Worm (Caenorhabditis elegans): Measurements from ENCODE around the gene atln-1.

The atln-1 gene

DNA sequence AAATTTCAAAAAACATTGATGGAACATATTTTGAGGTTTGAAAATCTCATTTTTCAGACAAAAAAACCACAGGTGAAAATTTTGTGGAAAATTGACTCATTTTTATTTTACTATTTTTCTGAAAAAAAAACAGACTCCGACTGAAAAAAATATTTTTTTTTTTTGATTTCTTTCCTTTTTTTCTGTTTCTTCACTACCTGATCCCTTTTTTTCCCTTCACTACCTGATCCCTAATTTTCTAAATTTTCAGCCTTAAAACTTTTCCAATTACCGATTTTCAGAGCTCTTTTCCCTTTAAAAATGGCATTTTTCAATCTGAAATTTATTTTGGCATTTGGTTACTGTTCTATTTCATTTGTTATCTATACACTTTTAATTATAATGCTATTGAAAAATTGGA lies 26.1 kb upstream of the atln-1 start, which contains the start of gene Y54G2A.77:
Gene Y54G2A.77 (plus strand): TSS at position 301 of the 400 bp plus-strand sequence.
- TF ChIP-seq hlh-17 (GFP tag; optimal IDR thresholded peaks at IDR 0.05; ENCODE audit: borderline replicate concordance) (no peak), elt-3 (tag; optimal IDR thresholded peaks at IDR 0.05) (no peak), zip-4 (GFP tag; optimal IDR thresholded peaks at IDR 0.05) (no peak), fkh-10 (GFP tag; optimal IDR thresholded peaks at IDR 0.05) (no peak), ets-5 (GFP tag; IDR thresholded peaks at IDR 0.05) (no peak), dpl-1 (GFP tag; optimal IDR thresholded peaks at IDR 0.05) (no peak), aly-2 (tag; optimal IDR thresholded peaks at IDR 0.05) (no peak), ceh-82 (tag; optimal IDR thresholded peaks at IDR 0.05) (no peak), ztf-4 (tag; optimal IDR thresholded peaks at IDR 0.05) (no peak), nhr-77 (tag; optimal IDR thresholded peaks at IDR 0.05) (no peak), mdl-1 (tag; optimal IDR thresholded peaks at IDR 0.05) (no peak), egl-27 (tag; optimal IDR thresholded peaks at IDR 0.05) (no peak), nhr-28 (tag; optimal IDR thresholded peaks at IDR 0.05) (no peak), ceh-63 (GFP tag; optimal IDR thresholded peaks at IDR 0.05) (no peak), dsc-1 (tag; optimal IDR thresholded peaks at IDR 0.05) (no peak), lsy-2 (tag; optimal IDR thresholded peaks at IDR 0.05) (no peak), efl-3 (GFP tag; optimal IDR thresholded peaks at IDR 0.05) (no peak), lin-39 (tag; optimal IDR thresholded peaks at IDR 0.05) (no peak), fkh-8 (tag; optimal IDR thresholded peaks at IDR 0.05) (no peak), tlp-1 (tag; optimal IDR thresholded peaks at IDR 0.05) (no peak)

- TF ChIP-seq zip-4 (GFP tag; optimal IDR thresholded peaks at IDR 0.05) (no peak), nhr-76 (tag; optimal IDR thresholded peaks at IDR 0.05) (no peak), ceh-82 (tag; optimal IDR thresholded peaks at IDR 0.05) (no peak), C34B4.2 (tag; optimal IDR thresholded peaks at IDR 0.05) (no peak), dpl-1 (GFP tag; optimal IDR thresholded peaks at IDR 0.05) (no peak), elt-2 (tag; optimal IDR thresholded peaks at IDR 0.05) (no peak), ztf-4 (tag; optimal IDR thresholded peaks at IDR 0.05) (no peak), jun-1 (tag; optimal IDR thresholded peaks at IDR 0.05) (no peak), egl-13 (tag; optimal IDR thresholded peaks at IDR 0.05) (no peak), fkh-4 (tag; optimal IDR thresholded peaks at IDR 0.05; ENCODE audit: borderline replicate concordance) (no peak), irx-1 (tag; optimal IDR thresholded peaks at IDR 0.05) (no peak), ces-1 (GFP tag; optimal IDR thresholded peaks at IDR 0.05) (no peak), pax-3 (tag; optimal IDR thresholded peaks at IDR 0.05) (no peak), C16A3.4 (tag; optimal IDR thresholded peaks at IDR 0.05) (no peak), swsn-7 (tag; optimal IDR thresholded peaks at IDR 0.05) (no peak), nhr-19 (GFP tag; conservative IDR thresholded peaks at IDR 0.05) (no peak), ceh-90 (tag; optimal IDR thresholded peaks at IDR 0.05) (no peak), lsy-2 (tag; optimal IDR thresholded peaks at IDR 0.05) (no peak), F16B12.6 (tag; optimal IDR thresholded peaks at IDR 0.05) (no peak), snu-23 (GFP tag; optimal IDR thresholded peaks at IDR 0.05) (no peak)
These were observed 24.3 kb upstream of the atln-1 start for ce11 chrIV:2764160-2764559.

ce11 chrIV:2765048-2765708 lies 23.3 kb upstream of the atln-1 start:
- peak; percentile 39 for TF ChIP-seq ama-1 (optimal IDR thresholded peaks at IDR 0.05)
- TF ChIP-seq sup-37 (GFP tag; optimal IDR thresholded peaks at IDR 0.05): no peak
- TF ChIP-seq efl-1 (optimal IDR thresholded peaks at IDR 0.05): no peak
- peak in 1 of 2 experiments; percentile 67 for TF ChIP-seq efl-1 (GFP tag; optimal IDR thresholded peaks at IDR 0.05 in 1 of 2)
- TF ChIP-seq ztf-4 (tag; optimal IDR thresholded peaks at IDR 0.05): peak; percentile 6
- TF ChIP-seq pax-3 (tag; optimal IDR thresholded peaks at IDR 0.05): no peak
- peak in 1 of 2 experiments; percentile 14 for TF ChIP-seq lsy-2 (tag; optimal IDR thresholded peaks at IDR 0.05)

All from whole organism, L1 larva.